Fruit fly (Drosophila melanogaster) whole organism, prepupa: ENCODE data around the gene wts.

Experiments
- CG1621 ChIP-seq: fragments of 200-800 bp; sonication (Bioruptor generic); optimal IDR thresholded peaks from 3 replicates; lab custom pipeline; 2018; ENCODE audit warnings: missing biosample characterization, mild to moderate bottlenecking, missing genetic modification characterization
- CG16779 ChIP-seq: fragments of 200-800 bp; sonication (Bioruptor generic); optimal IDR thresholded peaks from 3 replicates; lab custom pipeline; 2017; ENCODE audit warnings: missing biosample characterization, mild to moderate bottlenecking, missing genetic modification characterization
- CG6163 ChIP-seq: fragments of 200-800 bp; sonication (Bioruptor generic); IDR thresholded peaks from 3 replicates; pipeline ENCODE4 v1.3.6; 2022; ENCODE audit warnings: missing biosample characterization, missing genetic modification characterization
- CG8119 ChIP-seq: fragments of 200-800 bp; sonication (Bioruptor generic); IDR thresholded peaks from 3 replicates; pipeline ENCODE4 v1.3.6; 2022; ENCODE audit warnings: missing biosample characterization, missing genetic modification characterization
- Eip93F ChIP-seq: fragments of 200-800 bp; sonication (Bioruptor generic); optimal IDR thresholded peaks from 2 replicates; lab custom pipeline; 2016; ENCODE audit warnings: missing biosample characterization, mild to moderate bottlenecking, missing genetic modification characterization
- Sox15 ChIP-seq: fragments of 200-800 bp; sonication (Bioruptor generic); optimal IDR thresholded peaks from 3 replicates; lab custom pipeline; 2016; ENCODE audit warnings: missing biosample characterization, missing genetic modification characterization

DNA sequence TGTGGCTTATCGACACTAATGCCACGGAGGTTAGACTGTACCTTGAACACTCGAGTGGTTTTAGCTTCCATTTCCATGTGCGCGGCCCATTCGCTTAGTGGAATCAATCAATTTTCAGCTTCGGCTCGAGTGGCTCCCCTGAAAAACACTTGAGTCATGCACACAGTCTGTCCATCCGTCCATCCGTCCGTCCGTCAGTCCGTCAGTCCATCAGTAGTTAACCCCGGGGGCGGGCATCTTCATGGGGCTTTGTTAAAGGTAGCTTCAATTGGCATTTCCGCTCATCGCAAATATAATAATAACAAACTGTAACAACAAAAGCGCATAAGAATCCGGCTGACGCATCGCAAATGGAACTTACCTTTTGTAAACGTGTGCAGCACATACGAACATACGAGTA, 25.3 kb downstream of the wts start:
- no peak for TF ChIP-seq CG8119
- no peak for TF ChIP-seq Eip93F (GFP tag; lab: Kevin White, UChicago)
- TF ChIP-seq CG16779 (tag; lab: Kevin White, UChicago): no peak
- no peak for TF ChIP-seq CG1621 (tag; lab: Kevin White, UChicago)
- no peak for TF ChIP-seq Sox15
- no peak for TF ChIP-seq CG6163
